Worm (Caenorhabditis elegans) whole organism, L1 larva: ENCODE measurements around the gene lbp-9.

Experiments used
- C04F5.9 ChIP-seq: sonication (generic microtip); optimal IDR thresholded peaks from 2 replicates; lab custom pipeline; 2016; ENCODE audit warnings: missing genetic modification characterization, missing compliant biosample characterization
- F16B12.6 ChIP-seq: fragments of 150-350 bp; optimal IDR thresholded peaks from 2 replicates; lab custom pipeline; 2014; ENCODE audit warnings: missing biosample characterization, missing genetic modification characterization
- aha-1 ChIP-seq: fragments of 150-350 bp; optimal IDR thresholded peaks from 2 replicates; lab custom pipeline; 2014; ENCODE audit warnings: missing biosample characterization, missing genetic modification characterization
- blmp-1 ChIP-seq: fragments of 150-350 bp; optimal IDR thresholded peaks from 2 replicates; lab custom pipeline; 2014; ENCODE audit warnings: missing biosample characterization, missing genetic modification characterization
- ceh-63 ChIP-seq: fragments of 200-800 bp; sonication (Bioruptor generic); optimal IDR thresholded peaks from 2 replicates; lab custom pipeline; 2018; ENCODE audit warnings: mild to moderate bottlenecking, missing genetic modification characterization, missing compliant biosample characterization
- ceh-8 ChIP-seq: fragments of 200-800 bp; sonication (Bioruptor generic); optimal IDR thresholded peaks from 2 replicates; lab custom pipeline; 2018; ENCODE audit warnings: mild to moderate bottlenecking, missing genetic modification characterization, moderate library complexity, missing compliant biosample characterization
- ceh-90 ChIP-seq: sonication (generic microtip); optimal IDR thresholded peaks from 2 replicates; lab custom pipeline; 2016; ENCODE audit warnings: missing genetic modification characterization, missing compliant biosample characterization
- ces-1 ChIP-seq: fragments of 150-350 bp; optimal IDR thresholded peaks from 2 replicates; lab custom pipeline; 2014; ENCODE audit warnings: missing biosample characterization, missing genetic modification reagents, missing genetic modification characterization
- efl-1 ChIP-seq, 4 experiments: fragments of 150-350 bp; optimal IDR thresholded peaks in 3 of 4; peaks in 1 of 4; 1 replicate in 1 of 4; 2 replicates in 3 of 4; lab custom pipeline; 2014; ENCODE audit warnings: missing biosample characterization in 2 of 4, missing genetic modification characterization in 2 of 4, missing genetic modification reagents in 2 of 4
- fkh-4 ChIP-seq: sonication (generic microtip); optimal IDR thresholded peaks from 2 replicates; lab custom pipeline; 2016; ENCODE audit warnings: missing compliant biosample characterization, missing genetic modification characterization, borderline replicate concordance
- lin-14 ChIP-seq: fragments of 200-800 bp; sonication (Bioruptor generic); optimal IDR thresholded peaks from 2 replicates; lab custom pipeline; 2018; ENCODE audit warnings: mild to moderate bottlenecking, missing genetic modification characterization, moderate library complexity, missing compliant biosample characterization
- mab-9 ChIP-seq: fragments of 200-800 bp; sonication (Bioruptor generic); IDR thresholded peaks from 2 replicates; pipeline ENCODE4 v1.3.6; 2022; ENCODE audit warnings: missing genetic modification reagents, missing genetic modification characterization, missing compliant biosample characterization
- mdl-1 ChIP-seq, 2 experiments: fragments of 150-350 bp; optimal IDR thresholded peaks; 2 replicates each; lab custom pipeline; 2014 to 2017; ENCODE audit warnings: missing biosample characterization in 2 of 2, missing genetic modification characterization in 2 of 2, inconsistent platforms in 1 of 2
- nhr-12 ChIP-seq: sonication (generic microtip); optimal IDR thresholded peaks from 2 replicates; lab custom pipeline; 2017; ENCODE audit warnings: missing biosample characterization, missing genetic modification characterization
- nhr-28 ChIP-seq: fragments of 150-350 bp; optimal IDR thresholded peaks from 2 replicates; lab custom pipeline; 2014; ENCODE audit warnings: missing biosample characterization, missing genetic modification characterization
- pag-3 ChIP-seq: sonication (generic microtip); optimal IDR thresholded peaks from 2 replicates; lab custom pipeline; 2017; ENCODE audit warnings: missing genetic modification characterization, mild to moderate bottlenecking, missing compliant biosample characterization, antibody characterized with exemption, borderline replicate concordance; ENCODE audit not compliant: insufficient read depth
- snpc-4 ChIP-seq: fragments of 150-350 bp; optimal IDR thresholded peaks from 2 replicates; lab custom pipeline; 2014; ENCODE audit warnings: missing biosample characterization, missing genetic modification characterization
- sox-4 ChIP-seq: sonication (generic microtip); optimal IDR thresholded peaks from 2 replicates; lab custom pipeline; 2016; ENCODE audit warnings: missing genetic modification characterization, missing compliant biosample characterization
- sup-37 ChIP-seq: fragments of 200-800 bp; sonication (Bioruptor generic); optimal IDR thresholded peaks from 2 replicates; lab custom pipeline; 2018; ENCODE audit warnings: mild to moderate bottlenecking, missing genetic modification characterization, missing compliant biosample characterization
- tlp-1 ChIP-seq: fragments of 150-350 bp; optimal IDR thresholded peaks from 2 replicates; lab custom pipeline; 2014; ENCODE audit warnings: missing biosample characterization, missing genetic modification characterization
- unc-30 ChIP-seq: sonication (generic microtip); optimal IDR thresholded peaks from 2 replicates; lab custom pipeline; 2017; ENCODE audit warnings: missing biosample characterization, missing genetic modification characterization
- xbp-1 ChIP-seq: sonication (generic microtip); optimal IDR thresholded peaks from 2 replicates; lab custom pipeline; 2016; ENCODE audit warnings: missing genetic modification characterization, missing compliant biosample characterization
- zag-1 ChIP-seq: fragments of 150-350 bp; optimal IDR thresholded peaks from 2 replicates; lab custom pipeline; 2014; ENCODE audit warnings: missing biosample characterization, missing genetic modification characterization
- ztf-4 ChIP-seq: fragments of 150-350 bp; optimal IDR thresholded peaks from 2 replicates; lab custom pipeline; 2014; ENCODE audit warnings: missing biosample characterization, missing genetic modification characterization

lbp-9 gene

ce11 chrV:2109295-2109694, 41.0 kb downstream of the lbp-9 start, which contains the start of gene ckb-4 (continued):
- no peak for TF ChIP-seq mab-9 (GFP tag; lab: Robert Waterston, UW)
- TF ChIP-seq aha-1, result no peak

- TF ChIP-seq blmp-1 (tag; lab: Kevin White, UChicago), result peak; percentile 34
- no peak for TF ChIP-seq efl-1 (optimal IDR thresholded peaks at IDR 0.05; lab: Kevin White, UChicago)
- TF ChIP-seq efl-1 (GFP tag; optimal IDR thresholded peaks at IDR 0.05 in 1 of 2; lab: Kevin White, UChicago), result peak in 1 of 2 experiments; percentile 66
- no peak for TF ChIP-seq pag-3
Observed at ce11 chrV:2110368-2110767, 42.1 kb downstream of the lbp-9 start, which contains the start of gene F22F7.3. F22F7.3 (plus strand) TSS chrV:2110668.

ce11 chrV:2118574-2118973, 50.3 kb downstream of the lbp-9 start, which contains the start of gene bgnt-1.2:
bgnt-1.2 (minus strand) TSS chrV:2118674.
- TF ChIP-seq ceh-63 (GFP tag; lab: Kevin White, UChicago) (no peak), tlp-1 (no peak), ceh-8 (GFP tag; lab: Kevin White, UChicago) (no peak), nhr-12 (tag; lab: Kevin White, UChicago) (no peak), C04F5.9 (no peak), ces-1 (GFP tag; lab: Kevin White, UChicago) (no peak), sup-37 (no peak), ztf-4 (tag; lab: Kevin White, UChicago) (no peak), xbp-1 (tag; lab: Kevin White, UChicago) (no peak), F16B12.6 (no peak), ceh-90 (no peak), unc-30 (tag; lab: Kevin White, UChicago) (no peak), snpc-4 (tag; lab: Kevin White, UChicago) (no peak), lin-14 (GFP tag; lab: Kevin White, UChicago) (no peak), pag-3 (no peak), sox-4 (no peak), zag-1 (tag; lab: Kevin White, UChicago) (no peak), nhr-28 (tag; lab: Kevin White, UChicago) (no peak), fkh-4 (no peak), mdl-1 (tag; optimal IDR thresholded peaks at IDR 0.05; lab: Kevin White, UChicago) (no peak)
- TF ChIP-seq, all 84 proteins: peak for 0
